Fruit fly (Drosophila melanogaster): ENCODE data around the gene Akr1B.

The Akr1B gene

DNA sequence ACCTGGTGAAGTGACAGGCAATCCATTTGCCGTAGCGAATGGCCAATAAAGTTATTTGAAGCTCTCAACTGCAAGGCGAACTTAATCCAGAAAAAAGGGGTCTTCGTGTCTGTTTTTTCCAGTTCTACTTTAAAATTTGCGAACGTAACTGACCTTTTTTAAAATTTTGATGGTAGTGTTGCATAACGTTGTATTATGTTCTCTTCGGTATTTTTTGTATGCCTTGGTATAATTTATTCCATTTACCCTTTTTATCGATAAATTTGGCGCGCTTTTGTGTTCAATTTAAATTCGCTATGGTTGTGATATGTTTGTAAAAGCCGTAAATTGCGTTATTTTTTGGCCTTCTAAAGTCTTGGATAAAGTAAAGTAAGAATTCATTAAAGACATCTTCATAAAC is 6.5 kb upstream of the Akr1B start:
- TF ChIP-seq eg (GFP tag; IDR thresholded peaks at IDR 0.05) (no peak), CG11762 (GFP tag; optimal IDR thresholded peaks at IDR 0.05; ENCODE audit: insufficient read depth) (no peak), Sox102F (GFP tag; optimal IDR thresholded peaks at IDR 0.05) (no peak), CG8632 (GFP tag; optimal IDR thresholded peaks at IDR 0.05) (no peak), Hr38 (GFP tag; optimal IDR thresholded peaks at IDR 0.05) (no peak), CG6792 (GFP tag; optimal IDR thresholded peaks at IDR 0.05) (no peak), dsx (GFP tag; optimal IDR thresholded peaks at IDR 0.05; ENCODE audit: poor library complexity, severe bottlenecking) (no peak), achi (GFP tag; optimal IDR thresholded peaks at IDR 0.05) (no peak), CG16779 (tag; optimal IDR thresholded peaks at IDR 0.05) (no peak), Ets21C (GFP tag; optimal IDR thresholded peaks at IDR 0.05) (no peak), CG34406 (GFP tag; optimal IDR thresholded peaks at IDR 0.05) (no peak), esn (GFP tag; optimal IDR thresholded peaks at IDR 0.05) (peak; percentile 9), fd85E (GFP tag; optimal IDR thresholded peaks at IDR 0.05) (no peak), lz (GFP tag; optimal IDR thresholded peaks at IDR 0.05) (peak; percentile 24)

dm6 chr3L:11627819-11628483 is 3.8 kb upstream of the Akr1B start, which contains the start of gene Apt1:
Apt1 (plus strand) TSS chr3L:11628037.
- TF ChIP-seq svp (GFP tag) (peak; percentile 68), lz (GFP tag; optimal IDR thresholded peaks at IDR 0.05) (peak; percentile 11), dsx (GFP tag; optimal IDR thresholded peaks at IDR 0.05; ENCODE audit: poor library complexity, severe bottlenecking) (peak; percentile 11), Hr4 (GFP tag; optimal IDR thresholded peaks at IDR 0.05) (peak; percentile 4), CG8119 (GFP tag; IDR thresholded peaks at IDR 0.05) (no peak), topi (GFP tag; optimal IDR thresholded peaks at IDR 0.05) (no peak), esn (GFP tag; optimal IDR thresholded peaks at IDR 0.05) (peak; percentile 44), Eip78C (GFP tag) (peak; percentile 39), OdsH (GFP tag; optimal IDR thresholded peaks at IDR 0.05) (peak; percentile 4), CG6792 (GFP tag; optimal IDR thresholded peaks at IDR 0.05) (no peak), fd85E (GFP tag; optimal IDR thresholded peaks at IDR 0.05) (no peak), ss (GFP tag; optimal IDR thresholded peaks at IDR 0.05) (peak; percentile 27 to 41), CG3032 (tag; optimal IDR thresholded peaks at IDR 0.05) (peak; percentile 6), fkh (GFP tag; optimal IDR thresholded peaks at IDR 0.05) (peak; percentile 48)

dm6 chr3L:11626229-11626826 is 2.1 kb upstream of the Akr1B start, which contains the start of gene PCID2:
PCID2 (plus strand) TSS chr3L:11626441.
- TF ChIP-seq Met (GFP tag; optimal IDR thresholded peaks at IDR 0.05) (no peak), CG3919 (GFP tag; optimal IDR thresholded peaks at IDR 0.05) (no peak), Eip78C (GFP tag) (peak; percentile 16), CG11902 (GFP tag; optimal IDR thresholded peaks at IDR 0.05) (no peak), spab (GFP tag; optimal IDR thresholded peaks at IDR 0.05) (no peak), CG8632 (GFP tag; optimal IDR thresholded peaks at IDR 0.05) (no peak), CG9139 (GFP tag; optimal IDR thresholded peaks at IDR 0.05) (no peak), Smox (GFP tag; optimal IDR thresholded peaks at IDR 0.05) (no peak), CG11294 (GFP tag; IDR thresholded peaks at IDR 0.05) (no peak), svp (GFP tag) (peak; percentile 82), dac (GFP tag; optimal IDR thresholded peaks at IDR 0.05) (no peak), Hr39 (GFP tag; optimal IDR thresholded peaks at IDR 0.05) (no peak), fd59A (GFP tag; optimal IDR thresholded peaks at IDR 0.05) (no peak)

DNA sequence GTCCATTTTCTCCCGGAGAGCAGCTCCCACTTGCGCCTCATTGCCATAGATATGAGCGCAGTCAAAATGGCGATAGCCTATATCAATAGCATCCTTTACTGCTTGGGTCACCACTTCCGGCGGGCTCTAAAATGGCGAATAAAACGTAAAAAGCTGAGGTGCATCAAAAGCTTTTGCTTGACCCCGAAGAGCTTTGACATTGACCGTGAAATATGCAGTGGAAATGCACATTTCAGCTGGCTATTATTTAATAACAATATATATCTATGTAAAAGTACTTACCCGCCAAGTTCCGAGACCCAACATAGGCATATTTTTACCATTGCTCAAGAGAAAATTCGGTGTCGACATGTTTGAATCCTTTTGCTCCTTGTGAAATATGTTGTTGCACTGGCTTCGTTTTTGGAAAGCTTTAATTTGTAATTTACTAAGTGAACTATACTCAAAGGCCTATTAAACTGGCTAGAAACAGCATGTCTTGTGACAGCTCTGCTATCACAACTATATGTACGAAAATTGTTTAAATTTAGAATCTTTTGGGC is 1.5 kb upstream of the Akr1B start, which contains the start of gene CG6083:
TSS of gene CG6083 (minus strand) at position 492 of the 542 bp plus-strand sequence.
- TF ChIP-seq Ets21C (GFP tag; optimal IDR thresholded peaks at IDR 0.05) (no peak), CG6276 (GFP tag; optimal IDR thresholded peaks at IDR 0.05) (no peak), CG10631 (GFP tag; optimal IDR thresholded peaks at IDR 0.05) (no peak), CG7368 (GFP tag; optimal IDR thresholded peaks at IDR 0.05) (no peak), CG3919 (GFP tag; optimal IDR thresholded peaks at IDR 0.05) (no peak), dsx (GFP tag; optimal IDR thresholded peaks at IDR 0.05; ENCODE audit: poor library complexity, severe bottlenecking) (no peak), topi (GFP tag; optimal IDR thresholded peaks at IDR 0.05) (no peak), CG8319 (GFP tag; optimal IDR thresholded peaks at IDR 0.05) (no peak), CG31627 (GFP tag; optimal IDR thresholded peaks at IDR 0.05) (no peak), lz (GFP tag; optimal IDR thresholded peaks at IDR 0.05) (no peak), svp (GFP tag) (no peak), CG9139 (GFP tag; optimal IDR thresholded peaks at IDR 0.05) (no peak), CG32006 (GFP tag; optimal IDR thresholded peaks at IDR 0.05) (no peak), CG11294 (GFP tag; IDR thresholded peaks at IDR 0.05) (no peak), CG11902 (GFP tag; optimal IDR thresholded peaks at IDR 0.05) (no peak), Sox14 (GFP tag; optimal IDR thresholded peaks at IDR 0.05) (no peak), ss (GFP tag; optimal IDR thresholded peaks at IDR 0.05) (no peak)

Data from whole organism, prepupa.